Worm (Caenorhabditis elegans): ENCODE measurements around the gene F59B10.4.

DNA sequence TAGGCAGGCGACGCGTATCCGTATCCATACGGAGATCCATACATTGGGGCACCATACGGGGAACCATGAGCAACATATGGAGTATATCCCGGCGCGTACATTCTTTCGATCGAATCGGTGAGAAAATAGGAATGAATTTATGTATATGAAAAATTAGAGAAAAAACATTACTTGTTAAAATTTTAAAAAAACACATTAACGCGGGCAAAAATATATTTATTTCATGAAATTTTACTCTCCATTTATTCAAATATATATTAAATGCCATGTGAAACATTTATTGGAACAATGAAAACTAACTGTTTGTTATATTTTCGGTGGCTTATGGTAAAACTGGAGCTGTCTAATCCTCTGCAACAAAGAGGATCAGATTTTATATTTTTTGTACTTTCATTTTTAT, 47.1 kb downstream of the F59B10.4 start, which contains the start of gene ZK666.2:
- TF ChIP-seq nhr-28 (tag; optimal IDR thresholded peaks at IDR 0.05) (no peak), tbx-2 (tag; optimal IDR thresholded peaks at IDR 0.05) (no peak), jun-1 (tag; optimal IDR thresholded peaks at IDR 0.05) (no peak), ztf-4 (tag; optimal IDR thresholded peaks at IDR 0.05) (no peak), ztf-11 (tag; optimal IDR thresholded peaks at IDR 0.05) (no peak), mdl-1 (tag; optimal IDR thresholded peaks at IDR 0.05) (no peak), ama-1 (optimal IDR thresholded peaks at IDR 0.05) (no peak), nhr-23 (tag; optimal IDR thresholded peaks at IDR 0.05) (no peak)
